Fruit fly (Drosophila melanogaster) whole organism, embryonic: ENCODE data around the gene gdl.

Experiments
- Adf1 ChIP-seq: fragments of 200-800 bp; sonication (Bioruptor generic); IDR thresholded peaks from 2 replicates; pipeline ENCODE4 v1.3.6; 2022; ENCODE audit warnings: missing biosample characterization, missing genetic modification characterization
- Aef1 ChIP-seq: fragments of 200-800 bp; sonication (Bioruptor generic); IDR thresholded peaks from 3 replicates; pipeline ENCODE4 v1.3.6; 2022; ENCODE audit warnings: missing biosample characterization, missing genetic modification characterization
- Atf-2 ChIP-seq: fragments of 200-800 bp; sonication (Bioruptor generic); optimal IDR thresholded peaks from 2 replicates; lab custom pipeline; 2016; ENCODE audit warnings: missing biosample characterization, missing genetic modification characterization
- Bdp1 ChIP-seq: fragments of 200-800 bp; sonication (Bioruptor generic); optimal IDR thresholded peaks from 3 replicates; lab custom pipeline; 2016; ENCODE audit warnings: missing biosample characterization, missing genetic modification characterization
- CG10209 ChIP-seq: fragments of 200-800 bp; sonication (Bioruptor generic); optimal IDR thresholded peaks from 3 replicates; lab custom pipeline; 2017; ENCODE audit warnings: missing biosample characterization, mild to moderate bottlenecking, missing genetic modification characterization, missing genetic modification reagents
- CG10321 ChIP-seq: fragments of 200-800 bp; sonication (Bioruptor generic); IDR thresholded peaks from 2 replicates; pipeline ENCODE4 v1.3.6; 2022; ENCODE audit warnings: missing biosample characterization, missing genetic modification characterization
- CG11456 ChIP-seq: fragments of 200-800 bp; sonication (Bioruptor generic); IDR thresholded peaks from 3 replicates; pipeline ENCODE4 v1.3.6; 2022; ENCODE audit warnings: missing biosample characterization, missing genetic modification characterization
- CG14441 ChIP-seq: fragments of 200-800 bp; sonication (Bioruptor generic); IDR thresholded peaks from 2 replicates; pipeline ENCODE4 v1.3.6; 2022; ENCODE audit warnings: missing biosample characterization, missing genetic modification characterization
- CG15479 ChIP-seq: fragments of 200-800 bp; sonication (Bioruptor generic); optimal IDR thresholded peaks from 3 replicates; lab custom pipeline; 2019; ENCODE audit warnings: missing biosample characterization, mild to moderate bottlenecking, missing genetic modification characterization, moderate library complexity
- CG1603 ChIP-seq: fragments of 200-800 bp; sonication (Bioruptor generic); optimal IDR thresholded peaks from 2 replicates; lab custom pipeline; 2019; ENCODE audit warnings: missing biosample characterization, mild to moderate bottlenecking, missing genetic modification characterization, moderate library complexity
- CG1792 ChIP-seq: fragments of 200-800 bp; sonication (Bioruptor generic); optimal IDR thresholded peaks from 2 replicates; lab custom pipeline; 2016; ENCODE audit warnings: missing biosample characterization, missing genetic modification characterization
- CG2712 ChIP-seq: fragments of 200-800 bp; optimal IDR thresholded peaks from 3 replicates; lab custom pipeline; 2019; ENCODE audit warnings: missing biosample characterization, mild to moderate bottlenecking, missing genetic modification characterization, moderate library complexity
- CG3065 ChIP-seq: fragments of 200-800 bp; sonication (Bioruptor generic); optimal IDR thresholded peaks from 2 replicates; lab custom pipeline; 2016; ENCODE audit warnings: missing biosample characterization, missing genetic modification characterization
- CG31441 ChIP-seq: fragments of 200-800 bp; sonication (Bioruptor generic); IDR thresholded peaks from 2 replicates; pipeline ENCODE4 v1.3.6; 2022; ENCODE audit warnings: missing biosample characterization, missing genetic modification characterization
- CG4328 ChIP-seq: fragments of 200-800 bp; sonication (Bioruptor generic); optimal IDR thresholded peaks from 3 replicates; lab custom pipeline; 2017; ENCODE audit warnings: missing biosample characterization, missing genetic modification reagents, missing genetic modification characterization
- CG8388 ChIP-seq: fragments of 200-800 bp; sonication (Bioruptor generic); optimal IDR thresholded peaks from 2 replicates; lab custom pipeline; 2019; ENCODE audit warnings: missing biosample characterization, mild to moderate bottlenecking, missing genetic modification characterization, moderate library complexity
- CG8924 ChIP-seq: fragments of 200-800 bp; optimal IDR thresholded peaks from 3 replicates; lab custom pipeline; 2019; ENCODE audit warnings: missing biosample characterization, mild to moderate bottlenecking, missing genetic modification characterization, moderate library complexity
- Dad ChIP-seq: fragments of 200-800 bp; sonication (Bioruptor generic); optimal IDR thresholded peaks from 3 replicates; lab custom pipeline; 2016; ENCODE audit warnings: missing biosample characterization, missing genetic modification characterization
- Dfd ChIP-seq, 2 experiments: fragments of >200 bp; optimal IDR thresholded peaks; 2 replicates each; lab custom pipeline; 2017; ENCODE audit warnings: missing biosample characterization in 2 of 2, missing genetic modification characterization in 2 of 2
- Elba2 ChIP-seq: fragments of 200-800 bp; sonication (Bioruptor generic); optimal IDR thresholded peaks from 3 replicates; lab custom pipeline; 2016; ENCODE audit warnings: missing biosample characterization, missing genetic modification characterization
- HLH4C ChIP-seq: fragments of 200-800 bp; sonication (Bioruptor generic); IDR thresholded peaks from 3 replicates; pipeline ENCODE4 v1.3.6; 2022; ENCODE audit warnings: missing biosample characterization, missing genetic modification characterization; ENCODE audit not compliant: partially characterized antibody
- MTF-1 ChIP-seq: fragments of 200-800 bp; sonication (Bioruptor generic); optimal IDR thresholded peaks from 2 replicates; lab custom pipeline; 2018; ENCODE audit warnings: missing biosample characterization, mild to moderate bottlenecking, missing genetic modification characterization, borderline replicate concordance
- Med ChIP-seq: fragments of 200-800 bp; sonication (Bioruptor generic); peaks from one replicate; lab custom pipeline; 2016; ENCODE audit warnings: missing biosample characterization, missing genetic modification characterization, mild to moderate bottlenecking, inconsistent platforms, moderate library complexity
- NFAT ChIP-seq: fragments of 200-800 bp; sonication (Bioruptor generic); IDR thresholded peaks from 2 replicates; pipeline ENCODE4 v1.3.6; 2022; ENCODE audit warnings: missing biosample characterization, missing genetic modification characterization
- Rfx ChIP-seq: fragments of 200-800 bp; sonication (Bioruptor generic); IDR thresholded peaks from 2 replicates; pipeline ENCODE4 v1.3.6; 2022; ENCODE audit warnings: missing biosample characterization, missing genetic modification characterization
- Spps ChIP-seq: fragments of 200-800 bp; sonication (Bioruptor generic); optimal IDR thresholded peaks from 2 replicates; lab custom pipeline; 2018; ENCODE audit warnings: missing biosample characterization, mild to moderate bottlenecking, missing genetic modification characterization
- TFAM ChIP-seq: fragments of 200-800 bp; sonication (Bioruptor generic); optimal IDR thresholded peaks from 2 replicates; lab custom pipeline; 2017; ENCODE audit warnings: missing biosample characterization, missing genetic modification characterization, inconsistent platforms
- chif ChIP-seq, 2 experiments: fragments of 200-800 bp; sonication (Bioruptor generic); optimal IDR thresholded peaks; 3 replicates each; lab custom pipeline; 2016; ENCODE audit warnings: missing biosample characterization in 2 of 2, missing genetic modification characterization in 2 of 2
- crc ChIP-seq: fragments of 200-800 bp; sonication (Bioruptor generic); optimal IDR thresholded peaks from 2 replicates; lab custom pipeline; 2016; ENCODE audit warnings: missing biosample characterization, missing genetic modification characterization
- cwo ChIP-seq: fragments of 200-800 bp; sonication (Bioruptor generic); optimal IDR thresholded peaks from 3 replicates; lab custom pipeline; 2017; ENCODE audit warnings: missing biosample characterization, missing genetic modification characterization, mild to moderate bottlenecking, moderate library complexity, missing genetic modification reagents
- danr ChIP-seq: fragments of 200-800 bp; sonication (Bioruptor generic); IDR thresholded peaks from 2 replicates; pipeline ENCODE4 v1.3.6; 2022; ENCODE audit warnings: missing biosample characterization, missing genetic modification characterization
- exex ChIP-seq: fragments of 200-800 bp; sonication (Bioruptor generic); optimal IDR thresholded peaks from 4 replicates; lab custom pipeline; 2018; ENCODE audit warnings: missing biosample characterization, mild to moderate bottlenecking, missing genetic modification characterization, moderate library complexity
- fd96Cb ChIP-seq: fragments of 200-800 bp; sonication (Bioruptor generic); optimal IDR thresholded peaks from 2 replicates; lab custom pipeline; 2018; ENCODE audit warnings: missing biosample characterization, mild to moderate bottlenecking, missing genetic modification characterization, moderate library complexity
- ftz-f1 ChIP-seq: fragments of 200-800 bp; sonication (Bioruptor generic); optimal IDR thresholded peaks from 2 replicates; lab custom pipeline; 2016; ENCODE audit warnings: missing biosample characterization, missing genetic modification characterization
- fu2 ChIP-seq: fragments of 200-800 bp; sonication (Bioruptor generic); optimal IDR thresholded peaks from 2 replicates; lab custom pipeline; 2016; ENCODE audit warnings: missing biosample characterization, missing genetic modification characterization
- ind ChIP-seq: fragments of 200-800 bp; sonication (Bioruptor generic); optimal IDR thresholded peaks from 3 replicates; lab custom pipeline; 2016; ENCODE audit warnings: missing biosample characterization, missing genetic modification characterization
- lbe ChIP-seq: fragments of 200-800 bp; sonication (Bioruptor generic); optimal IDR thresholded peaks from 2 replicates; lab custom pipeline; 2016; ENCODE audit warnings: missing biosample characterization, mild to moderate bottlenecking, missing genetic modification characterization
- lov ChIP-seq, 2 experiments: fragments of 200-800 bp in 1 of 2; fragments of >200 bp in 1 of 2; sonication (Bioruptor generic) in 1 of 2; IDR thresholded peaks in 1 of 2; optimal IDR thresholded peaks in 1 of 2; 2 replicates in 1 of 2; 3 replicates in 1 of 2; pipeline versions ENCODE4 v1.3.6 to Lab custom; 2017 to 2022; ENCODE audit warnings: missing biosample characterization in 1 of 2, missing genetic modification characterization in 1 of 2
- prd ChIP-seq, 3 experiments: fragments of >200 bp in 2 of 3; fragments of 200-800 bp in 1 of 3; sonication (Bioruptor generic) in 1 of 3; optimal IDR thresholded peaks in 2 of 3; IDR thresholded peaks in 1 of 3; 2 replicates in 2 of 3; 3 replicates in 1 of 3; pipeline versions ENCODE4 v1.3.6 to Lab custom; 2017 to 2022; ENCODE audit warnings: missing biosample characterization in 1 of 3, missing genetic modification characterization in 1 of 3
- ranshi ChIP-seq: fragments of 200-800 bp; sonication (Bioruptor generic); IDR thresholded peaks from 2 replicates; pipeline ENCODE4 v1.3.6; 2022; ENCODE audit warnings: missing biosample characterization, missing genetic modification characterization
- repo ChIP-seq: fragments of 200-800 bp; sonication (Bioruptor generic); optimal IDR thresholded peaks from 2 replicates; lab custom pipeline; 2016; ENCODE audit warnings: missing biosample characterization, missing genetic modification characterization
- ro ChIP-seq: fragments of 200-800 bp; sonication (Bioruptor generic); IDR thresholded peaks from 2 replicates; pipeline ENCODE4 v1.3.6; 2022; ENCODE audit warnings: missing biosample characterization, missing genetic modification characterization
- sc ChIP-seq, 3 experiments: fragments of >200 bp in 2 of 3; fragments of 200-800 bp in 1 of 3; sonication (Bioruptor generic) in 1 of 3; optimal IDR thresholded peaks; 2 replicates in 2 of 3; 3 replicates in 1 of 3; lab custom pipeline; 2017; ENCODE audit warnings: mild to moderate bottlenecking in 1 of 3, missing biosample characterization in 1 of 3, missing genetic modification characterization in 1 of 3, missing genetic modification reagents in 1 of 3
- shn ChIP-seq: fragments of 200-800 bp; sonication (Bioruptor generic); optimal IDR thresholded peaks from 3 replicates; lab custom pipeline; 2016; ENCODE audit warnings: missing biosample characterization, missing genetic modification characterization
- tx ChIP-seq: fragments of 200-800 bp; sonication (Bioruptor generic); optimal IDR thresholded peaks from 2 replicates; lab custom pipeline; 2016; ENCODE audit warnings: missing biosample characterization, missing genetic modification characterization

The gdl gene

dm6 chr3L:15508233-15508632 lies 1.0 kb upstream of the gdl start, which contains the start of gene CG7841 (continued):
- TF ChIP-seq Bdp1 (GFP tag; lab: Kevin White, UChicago) (peak; percentile 93), fu2 (GFP tag; lab: Kevin White, UChicago) (peak; percentile 94), chif (GFP tag; optimal IDR thresholded peaks at IDR 0.05; lab: Kevin White, UChicago) (peak; percentile 97 to 98), repo (GFP tag; lab: Kevin White, UChicago) (peak; percentile 97), CG10209 (GFP tag; lab: Kevin White, UChicago) (peak; percentile 97), CG15479 (GFP tag; lab: Kevin White, UChicago) (peak; percentile 48), lbe (peak; percentile 98), CG8924 (tag; lab: Kevin White, UChicago) (peak; percentile 99), CG1792 (GFP tag; lab: Kevin White, UChicago) (peak; percentile 96), Atf-2 (GFP tag; lab: Kevin White, UChicago) (peak; percentile 94), CG14441 (GFP tag; lab: Robert Waterston, UW) (peak; percentile 91; the same call in 1 of the 2 replicates), prd (optimal IDR thresholded peaks at IDR 0.05; lab: Kevin White, UChicago) (no peak), prd (GFP tag; IDR thresholded peaks at IDR 0.05; lab: Robert Waterston, UW) (peak; percentile 94), Dfd (GFP tag; optimal IDR thresholded peaks at IDR 0.05; lab: Kevin White, UChicago) (no peak), MTF-1 (GFP tag; lab: Kevin White, UChicago) (peak; percentile 97), HLH4C (GFP tag; lab: Robert Waterston, UW) (no peak), exex (tag; lab: Kevin White, UChicago) (peak; percentile 94), shn (GFP tag; lab: Kevin White, UChicago) (peak; percentile 96), ranshi (GFP tag; lab: Robert Waterston, UW) (peak; percentile 96; the same call in 1 of the 2 replicates), lov (optimal IDR thresholded peaks at IDR 0.05; lab: Kevin White, UChicago) (no peak), lov (GFP tag; IDR thresholded peaks at IDR 0.05; lab: Robert Waterston, UW) (peak; percentile 97), cwo (GFP tag; lab: Kevin White, UChicago) (peak; percentile 99), CG10321 (GFP tag; lab: Robert Waterston, UW) (peak; percentile 77), crc (GFP tag; lab: Kevin White, UChicago) (peak; percentile 97), CG1603 (tag; lab: Kevin White, UChicago) (peak; percentile 97), CG3065 (GFP tag; lab: Kevin White, UChicago) (peak; percentile 92), ind (peak; percentile 96), Adf1 (GFP tag; lab: Robert Waterston, UW) (peak; percentile 80), sc (optimal IDR thresholded peaks at IDR 0.05; lab: Kevin White, UChicago) (no peak), sc (GFP tag; optimal IDR thresholded peaks at IDR 0.05; lab: Kevin White, UChicago) (peak; percentile 95), danr (GFP tag; lab: Robert Waterston, UW) (peak; percentile 89), CG4328 (GFP tag; lab: Kevin White, UChicago) (peak; percentile 99), TFAM (GFP tag; lab: Kevin White, UChicago) (peak; percentile 89), Rfx (GFP tag; lab: Robert Waterston, UW) (peak; percentile 98), Med (GFP tag; lab: Kevin White, UChicago) (peak; percentile 100), CG11456 (GFP tag; lab: Robert Waterston, UW) (no peak), Elba2 (GFP tag; lab: Kevin White, UChicago) (peak; percentile 49), Spps (tag; lab: Kevin White, UChicago) (peak; percentile 98), ro (no peak), ftz-f1 (GFP tag; lab: Kevin White, UChicago) (peak; percentile 66), CG31441 (GFP tag; lab: Robert Waterston, UW) (peak; percentile 98), tx (GFP tag; lab: Kevin White, UChicago) (peak; percentile 96), Aef1 (GFP tag; lab: Robert Waterston, UW) (peak; percentile 89), fd96Cb (tag; lab: Kevin White, UChicago) (peak; percentile 96), CG8388 (GFP tag; lab: Kevin White, UChicago) (peak; percentile 98), CG2712 (tag; lab: Kevin White, UChicago) (peak; percentile 99), NFAT (GFP tag; lab: Robert Waterston, UW) (no peak; the same call in 1 of the 2 replicates), Dad (GFP tag; lab: Kevin White, UChicago) (peak; percentile 96)
- TF ChIP-seq, all 482 proteins: peak for 409
